Fruit fly (Drosophila melanogaster): ENCODE measurements around the gene LysP.

LysP gene

DNA sequence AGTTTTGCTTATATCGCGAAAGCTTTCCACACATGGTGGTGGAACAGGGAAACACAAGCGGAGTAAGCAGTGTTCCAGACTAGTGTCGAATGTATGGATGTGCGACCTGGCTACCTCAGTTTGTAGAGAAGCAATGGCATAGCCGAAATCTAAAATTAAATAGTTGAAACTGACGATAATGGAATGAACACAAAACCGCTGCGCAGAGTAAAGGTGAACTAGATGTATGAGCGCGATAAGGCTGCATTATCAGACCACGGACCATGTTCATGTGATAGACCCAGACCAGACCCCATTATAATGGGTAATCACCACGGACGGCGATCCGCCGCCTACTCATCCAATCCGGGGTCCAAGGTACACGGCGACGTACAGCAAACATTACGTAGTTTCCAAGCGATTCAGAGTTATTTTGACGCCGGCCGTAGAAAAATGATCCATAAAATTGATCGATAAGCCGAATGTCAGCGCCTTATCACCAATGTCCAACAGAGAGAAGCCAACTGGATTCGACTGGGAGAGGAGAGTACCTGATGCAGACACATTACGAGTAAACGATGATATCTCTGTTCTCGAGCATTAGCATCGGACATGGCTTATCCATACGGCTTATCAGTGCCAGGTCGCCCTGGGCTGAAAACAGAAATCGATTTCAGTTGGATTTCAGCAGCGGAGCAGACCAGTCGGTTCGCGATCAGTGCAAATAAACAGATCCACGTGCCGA lies 29.4 kb downstream of the LysP start, which contains the start of gene CG13912:
CG13912 (plus strand) TSS at position 653 of the 724 bp plus-strand sequence.
- no peak for TF ChIP-seq CG17801 (GFP tag; optimal IDR thresholded peaks at IDR 0.05; ENCODE audit: partially characterized antibody)

DNA sequence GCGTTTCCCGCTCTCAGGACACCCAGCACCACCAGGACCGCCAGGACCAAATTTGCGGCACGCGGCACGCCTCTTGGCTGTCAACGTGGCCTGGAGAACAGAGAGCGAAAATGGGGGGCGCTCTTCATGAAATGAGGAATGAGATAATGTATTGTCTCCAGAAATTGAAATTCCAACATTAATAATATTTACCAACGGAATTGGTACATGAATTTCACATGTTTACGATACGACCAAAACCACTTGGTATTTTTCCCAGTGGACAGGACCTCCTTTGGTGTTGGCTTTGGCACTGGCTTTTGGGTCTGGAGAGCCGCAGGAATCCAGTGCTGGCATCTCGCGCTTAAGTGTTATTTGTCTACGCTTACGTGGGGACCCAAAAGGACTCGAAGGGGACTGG lies 35.0 kb downstream of the LysP start:
- no peak for TF ChIP-seq CG17801 (GFP tag; optimal IDR thresholded peaks at IDR 0.05; ENCODE audit: partially characterized antibody)

DNA sequence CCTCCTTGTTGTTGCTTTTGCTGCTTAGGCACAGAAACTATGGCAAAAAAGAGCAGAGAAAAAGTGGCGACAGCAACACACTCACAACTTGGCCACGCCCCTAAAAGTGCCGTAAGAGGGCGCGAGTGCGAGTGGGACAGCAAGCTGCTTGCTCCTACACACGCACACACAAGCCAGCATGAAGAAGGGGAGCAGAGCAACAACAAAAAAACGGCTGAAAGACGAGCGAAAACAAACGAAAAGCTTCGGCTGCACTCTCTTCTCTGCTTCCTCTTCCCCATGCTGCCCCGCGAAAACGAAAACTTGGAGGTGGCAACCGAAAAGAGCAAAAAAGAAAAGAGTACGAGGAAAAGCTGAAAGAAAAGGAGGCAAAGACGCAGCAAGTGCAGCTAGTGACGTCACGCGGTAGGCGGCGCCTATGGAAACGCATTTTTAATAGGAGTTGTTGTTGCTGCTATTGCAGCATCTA lies 40.3 kb downstream of the LysP start:
- no peak for TF ChIP-seq CG17801 (GFP tag; optimal IDR thresholded peaks at IDR 0.05; ENCODE audit: partially characterized antibody)

DNA sequence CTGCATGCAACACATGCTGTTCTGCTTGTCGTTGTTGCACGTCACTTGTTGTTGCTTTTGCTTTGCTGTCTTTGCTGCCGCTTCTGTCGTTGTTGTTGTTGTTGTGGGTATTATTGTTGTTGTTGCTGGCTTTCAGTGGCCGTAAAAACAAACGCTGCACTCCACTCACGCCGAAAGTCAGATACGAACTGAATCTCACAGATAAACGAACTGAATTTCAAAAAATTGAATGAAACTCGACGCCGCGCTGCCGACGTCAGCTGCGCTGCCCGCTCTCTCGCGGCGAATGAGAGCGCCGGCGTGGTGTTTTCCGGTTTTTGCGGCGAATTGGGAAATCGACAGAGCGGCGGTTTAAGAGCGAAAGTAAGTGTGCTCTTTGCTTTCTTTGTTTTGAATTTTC lies 41.4 kb downstream of the LysP start, which contains the start of gene bab2:
bab2 (minus strand) TSS at position 192 of the 400 bp plus-strand sequence.
- no peak for TF ChIP-seq CG17801 (GFP tag; optimal IDR thresholded peaks at IDR 0.05; ENCODE audit: partially characterized antibody)

- no peak for TF ChIP-seq CG17801 (GFP tag; optimal IDR thresholded peaks at IDR 0.05; ENCODE audit: partially characterized antibody)
Observed at dm6 chr3L:1176515-1176914, 42.0 kb downstream of the LysP start.

dm6 chr3L:1172858-1173257 lies 45.6 kb downstream of the LysP start:
- no peak for TF ChIP-seq CG17801 (GFP tag; optimal IDR thresholded peaks at IDR 0.05; ENCODE audit: partially characterized antibody)

DNA sequence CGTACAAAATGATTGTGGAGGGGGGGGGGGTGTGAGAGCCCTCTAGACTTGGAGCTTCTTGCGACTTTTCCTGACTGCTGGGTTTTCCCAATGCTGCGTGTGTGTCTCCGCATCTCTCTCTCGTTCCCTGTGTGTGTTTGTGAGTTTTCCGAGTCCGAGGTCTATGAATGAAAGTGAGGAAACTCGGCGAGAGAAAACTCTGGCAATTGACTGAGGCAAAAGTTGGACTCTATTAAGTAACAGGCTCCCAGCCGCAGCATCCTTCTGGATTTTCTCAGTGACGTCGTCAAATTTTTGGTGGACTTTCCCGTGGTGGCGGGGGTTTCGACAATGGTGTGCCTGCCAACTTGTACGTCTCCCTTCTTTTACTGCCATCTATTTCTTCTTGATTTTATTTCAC lies 47.9 kb downstream of the LysP start:
- TF ChIP-seq CG17801 (GFP tag; optimal IDR thresholded peaks at IDR 0.05; ENCODE audit: partially characterized antibody) = no peak

- no peak for TF ChIP-seq CG17801 (GFP tag; optimal IDR thresholded peaks at IDR 0.05; ENCODE audit: partially characterized antibody)
Observed at dm6 chr3L:1169617-1170016, 48.9 kb downstream of the LysP start.

DNA sequence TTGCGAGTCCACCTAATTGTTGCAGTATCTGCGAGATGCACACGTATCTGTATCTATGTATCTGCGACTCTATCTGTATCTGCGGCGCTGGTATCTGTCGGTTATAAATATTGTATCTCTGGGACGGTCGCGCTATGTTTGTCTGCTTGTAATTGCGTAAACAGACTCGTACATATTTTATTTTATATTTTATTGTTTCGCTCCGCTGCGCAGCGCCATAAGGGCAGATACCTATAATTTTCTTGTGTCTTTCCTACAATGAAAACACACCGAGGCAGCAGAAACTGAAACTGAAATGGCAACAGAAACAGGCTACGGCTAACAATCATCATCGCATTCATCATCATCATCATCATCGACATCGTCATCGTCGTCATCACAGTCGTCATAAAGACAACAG lies 50.1 kb downstream of the LysP start:
- no peak for TF ChIP-seq CG17801 (GFP tag; optimal IDR thresholded peaks at IDR 0.05; ENCODE audit: partially characterized antibody)

Data from ovary, adult (tissue).